Fruit fly (Drosophila melanogaster) whole organism, embryonic: ENCODE measurements around the gene TpnC25D.

Experiments used
- Aef1 ChIP-seq: fragments of 200-800 bp; sonication (Bioruptor generic); IDR thresholded peaks from 3 replicates; pipeline ENCODE4 v1.3.6; 2022; ENCODE audit warnings: missing biosample characterization, missing genetic modification characterization
- Atf6 ChIP-seq: fragments of 200-800 bp; sonication (Bioruptor generic); IDR thresholded peaks from 2 replicates; pipeline ENCODE4 v1.3.6; 2022; ENCODE audit warnings: missing biosample characterization, missing genetic modification characterization
- CHES-1-like ChIP-seq: fragments of 200-800 bp; sonication (Bioruptor generic); optimal IDR thresholded peaks from 2 replicates; lab custom pipeline; 2016; ENCODE audit warnings: missing biosample characterization, missing genetic modification characterization
- MESR4 ChIP-seq: fragments of 200-800 bp; sonication (Bioruptor generic); optimal IDR thresholded peaks from 2 replicates; lab custom pipeline; 2018; ENCODE audit warnings: missing biosample characterization, mild to moderate bottlenecking, missing genetic modification characterization, moderate library complexity
- Max ChIP-seq: fragments of 200-800 bp; sonication (Bioruptor generic); optimal IDR thresholded peaks from 2 replicates; lab custom pipeline; 2016; ENCODE audit warnings: missing biosample characterization, mild to moderate bottlenecking, missing genetic modification characterization
- amos ChIP-seq: fragments of 200-800 bp; sonication (Bioruptor generic); IDR thresholded peaks from 2 replicates; pipeline ENCODE4 v1.3.6; 2022; ENCODE audit warnings: missing biosample characterization, missing genetic modification characterization; ENCODE audit not compliant: partially characterized antibody
- crp ChIP-seq, 2 experiments: fragments of 200-800 bp; sonication (Bioruptor generic); optimal IDR thresholded peaks; 2 replicates in 1 of 2; 3 replicates in 1 of 2; lab custom pipeline; 2017; ENCODE audit warnings: missing biosample characterization in 2 of 2, missing genetic modification characterization in 2 of 2, mild to moderate bottlenecking in 1 of 2, moderate library complexity in 1 of 2
- dmrt99B ChIP-seq: fragments of 200-800 bp; sonication (Bioruptor generic); optimal IDR thresholded peaks from 2 replicates; lab custom pipeline; 2018; ENCODE audit warnings: missing biosample characterization, mild to moderate bottlenecking, missing genetic modification characterization, moderate library complexity
- usp ChIP-seq: fragments of >200 bp; optimal IDR thresholded peaks from 2 replicates; lab custom pipeline; 2017; ENCODE audit warnings: missing biosample characterization, missing genetic modification characterization

DNA sequence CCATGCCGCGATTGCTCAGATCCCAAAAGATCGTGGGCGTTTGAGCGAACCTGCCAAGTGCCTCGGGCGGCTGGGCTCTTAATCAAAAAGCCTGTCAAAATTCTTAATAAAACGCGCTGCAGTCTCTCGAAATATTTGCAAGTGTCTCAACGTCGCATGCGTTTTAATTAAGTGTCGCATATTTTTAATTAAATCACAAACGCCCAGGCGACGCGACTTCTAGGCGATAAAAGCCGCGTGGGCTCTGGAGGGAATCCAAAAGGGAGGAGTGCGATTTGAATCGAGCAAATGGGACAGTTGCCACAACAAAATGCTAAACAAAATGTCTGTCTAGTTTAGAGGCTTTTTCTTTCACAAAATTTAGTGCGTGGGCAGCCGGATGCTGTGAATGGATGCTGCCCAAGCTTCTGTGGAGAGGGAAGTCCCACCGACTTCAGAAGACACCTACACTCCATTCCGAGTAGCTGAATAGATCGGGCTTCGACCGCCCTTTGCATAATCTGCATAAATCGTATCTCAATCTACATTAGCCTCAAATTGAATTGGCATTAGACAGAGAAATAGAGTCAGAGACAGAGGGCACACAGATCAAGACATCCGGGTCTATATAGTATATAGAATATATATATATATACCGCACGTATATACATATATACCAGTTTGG is 10.5 kb downstream of the TpnC25D start:
- TF ChIP-seq Max (GFP tag; lab: Kevin White, UChicago) (no peak), MESR4 (GFP tag; lab: Kevin White, UChicago) (no peak), crp (GFP tag; optimal IDR thresholded peaks at IDR 0.05; lab: Kevin White, UChicago) (no peak), amos (GFP tag; lab: Robert Waterston, UW) (no peak), usp (no peak), dmrt99B (tag; lab: Kevin White, UChicago) (no peak), CHES-1-like (GFP tag; lab: Kevin White, UChicago) (no peak), Aef1 (GFP tag; lab: Robert Waterston, UW) (no peak), Atf6 (GFP tag; lab: Robert Waterston, UW) (no peak)
